Worm (Caenorhabditis elegans) whole organism, early embryonic: ENCODE data around the gene tmed-10.

Experiments used
- ama-1 ChIP-seq: fragments of 150-350 bp; optimal IDR thresholded peaks from 2 replicates; lab custom pipeline; 2014
- ets-7 ChIP-seq: sonication (generic microtip); optimal IDR thresholded peaks from 2 replicates; lab custom pipeline; 2016; ENCODE audit warnings: missing genotype, missing genetic modification characterization, missing compliant biosample characterization
- scrt-1 ChIP-seq: fragments of 200-800 bp; sonication (Bioruptor generic); IDR thresholded peaks from 2 replicates; pipeline ENCODE4 v1.3.6; 2022; ENCODE audit warnings: missing genetic modification characterization, missing compliant biosample characterization

DNA sequence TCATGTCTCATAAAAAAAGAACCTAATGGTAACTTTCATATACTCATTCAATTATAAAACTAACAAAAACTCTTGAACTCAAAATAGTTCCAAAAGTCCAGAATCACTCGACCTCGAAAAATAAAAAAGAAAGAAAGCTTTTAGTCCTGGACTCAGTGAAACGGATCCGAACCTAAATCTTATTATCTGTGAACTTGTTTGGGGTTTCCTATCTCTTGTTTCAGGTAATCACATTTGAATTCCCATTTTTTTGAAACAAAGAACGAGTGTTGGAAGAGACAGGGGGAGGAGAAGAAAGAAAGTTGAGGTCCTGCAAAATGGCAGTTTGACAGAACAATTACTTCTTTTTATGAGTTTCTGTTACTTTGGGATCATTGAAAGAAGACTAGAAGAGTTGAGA, 27.5 kb upstream of the tmed-10 start:
- TF ChIP-seq scrt-1 (no peak), ama-1 (lab: Kevin White, UChicago) (no peak), ets-7 (tag; lab: Kevin White, UChicago) (no peak)
